Worm (Caenorhabditis elegans): ENCODE measurements around the gene lep-2.

Gene lep-2

DNA sequence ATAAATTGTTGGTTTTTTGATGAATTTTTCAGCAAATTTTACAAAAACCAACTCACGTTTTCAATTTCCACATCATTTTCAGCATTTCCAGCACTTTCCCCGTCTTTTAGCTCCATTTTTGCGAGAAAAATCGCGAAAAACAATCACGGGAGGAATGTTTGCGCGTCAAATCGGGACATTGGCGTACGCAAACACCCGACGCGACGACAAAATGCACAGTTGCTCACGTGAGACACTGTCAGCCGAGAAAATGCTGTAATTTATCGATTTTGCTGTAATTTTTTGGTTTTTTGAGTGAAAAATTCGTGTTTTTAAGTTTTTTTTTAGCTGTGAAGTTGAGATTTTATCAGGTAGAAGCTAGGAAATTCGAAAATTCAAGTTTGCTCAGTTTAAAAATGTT is 17.5 kb downstream of the lep-2 start, which contains the start of gene Y55F3AM.9 (continued):
- TF ChIP-seq unc-62 (GFP tag; optimal IDR thresholded peaks at IDR 0.05) (no peak), unc-86 (tag; optimal IDR thresholded peaks at IDR 0.05) (peak; percentile 7), nhr-76 (tag; optimal IDR thresholded peaks at IDR 0.05) (no peak), mdl-1 (tag; optimal IDR thresholded peaks at IDR 0.05) (peak in 1 of 2 experiments; percentile 65)

DNA sequence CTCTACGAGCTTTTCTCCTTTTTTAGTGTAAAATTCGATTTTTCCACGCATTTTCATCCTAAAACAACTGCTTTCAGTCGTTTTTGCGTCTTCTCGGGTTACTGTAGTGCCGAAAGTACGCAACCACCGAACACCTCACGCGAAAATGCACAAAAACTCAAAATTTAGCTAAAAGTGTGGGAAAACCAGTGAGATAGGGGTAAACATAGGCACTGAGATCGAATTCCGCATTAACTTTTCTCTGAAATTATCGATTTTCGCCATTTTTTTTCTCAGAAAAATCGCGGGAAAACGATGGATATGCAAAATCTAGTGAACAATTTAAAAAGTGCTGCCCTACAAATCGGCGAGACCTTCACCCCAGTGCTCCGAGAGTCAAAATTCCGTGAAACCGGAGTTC is 18.1 kb downstream of the lep-2 start, which contains the start of gene atg-3:
Gene atg-3, plus strand, starts transcription at position 301 of the 400 bp plus-strand sequence.
- TF ChIP-seq nhr-47 (tag; optimal IDR thresholded peaks at IDR 0.05) = no peak
- TF ChIP-seq unc-86 (tag; optimal IDR thresholded peaks at IDR 0.05) = no peak

DNA sequence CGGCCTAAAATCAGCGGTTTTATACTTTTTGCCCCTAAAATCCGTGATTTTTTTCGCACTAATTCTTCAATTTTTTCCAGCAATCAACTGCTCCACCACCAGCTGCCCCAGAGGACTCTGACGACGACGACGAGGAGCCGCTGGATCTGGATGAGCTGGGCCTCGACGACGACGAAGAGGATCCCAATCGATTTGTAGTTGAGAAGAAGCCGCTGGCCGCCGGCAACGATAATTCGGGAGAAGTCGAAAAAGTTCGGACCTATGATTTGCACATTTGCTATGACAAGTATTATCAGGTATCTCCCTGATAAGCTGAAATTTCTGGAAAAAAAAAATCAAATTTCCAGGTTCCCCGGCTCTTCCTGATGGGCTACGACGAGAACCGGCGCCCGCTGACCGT is 19.7 kb downstream of the lep-2 start:
- TF ChIP-seq elt-2 (tag; optimal IDR thresholded peaks at IDR 0.05) (no peak), nhr-19 (GFP tag; conservative IDR thresholded peaks at IDR 0.05) (no peak), irx-1 (tag; optimal IDR thresholded peaks at IDR 0.05) (no peak), grh-1 (GFP tag; IDR thresholded peaks at IDR 0.05) (no peak), ces-1 (GFP tag; optimal IDR thresholded peaks at IDR 0.05) (no peak), fkh-10 (GFP tag; optimal IDR thresholded peaks at IDR 0.05) (no peak), nhr-20 (tag; optimal IDR thresholded peaks at IDR 0.05) (no peak), hlh-4 (tag; optimal IDR thresholded peaks at IDR 0.05) (no peak), sup-37 (GFP tag; optimal IDR thresholded peaks at IDR 0.05) (no peak), alr-1 (tag; optimal IDR thresholded peaks at IDR 0.05; ENCODE audit: borderline replicate concordance) (no peak), swsn-7 (tag; optimal IDR thresholded peaks at IDR 0.05) (no peak), egl-27 (tag; optimal IDR thresholded peaks at IDR 0.05) (no peak), aly-2 (tag; optimal IDR thresholded peaks at IDR 0.05) (no peak), fos-1 (tag; optimal IDR thresholded peaks at IDR 0.05) (no peak)

DNA sequence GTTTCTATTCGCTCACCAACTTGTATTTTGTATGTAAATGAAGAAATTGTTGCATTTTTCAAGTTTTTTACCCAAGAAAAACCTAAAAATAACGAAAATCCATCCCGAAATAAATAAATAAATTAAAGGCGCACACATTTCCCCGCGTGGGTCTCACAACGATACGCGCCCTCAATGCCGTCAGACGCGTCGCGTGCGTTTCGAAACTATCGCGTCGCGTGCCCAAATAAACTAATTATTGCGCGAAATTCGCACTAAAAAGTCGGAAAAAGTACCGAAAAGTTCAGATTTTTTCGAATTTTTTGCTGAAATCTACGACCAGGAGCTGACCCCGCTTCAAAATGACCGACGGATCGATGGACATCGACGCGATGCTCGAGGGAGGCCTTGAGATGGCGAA is 20.4 kb downstream of the lep-2 start, which contains the start of gene rbm-39:
Gene rbm-39, plus strand, starts transcription at position 178 of the 400 bp plus-strand sequence.
- TF ChIP-seq nhr-12 (tag; optimal IDR thresholded peaks at IDR 0.05) = no peak
- TF ChIP-seq nhr-19 (GFP tag; conservative IDR thresholded peaks at IDR 0.05) = peak; percentile 83
- TF ChIP-seq unc-62 (GFP tag; optimal IDR thresholded peaks at IDR 0.05) = no peak
- no peak for TF ChIP-seq ces-1 (GFP tag; optimal IDR thresholded peaks at IDR 0.05)
- TF ChIP-seq lin-39 (tag; optimal IDR thresholded peaks at IDR 0.05) = peak; percentile 34
- TF ChIP-seq xbp-1 (tag; optimal IDR thresholded peaks at IDR 0.05) = peak; percentile 86
- TF ChIP-seq vab-15 (tag; optimal IDR thresholded peaks at IDR 0.05) = peak; percentile 89
- TF ChIP-seq lsy-2 (tag; optimal IDR thresholded peaks at IDR 0.05) = peak; percentile 91 to 93
- no peak for TF ChIP-seq sptf-1 (tag; optimal IDR thresholded peaks at IDR 0.05)
- peak; percentile 66 for TF ChIP-seq grh-1 (GFP tag; IDR thresholded peaks at IDR 0.05)
- TF ChIP-seq lin-15B (tag; optimal IDR thresholded peaks at IDR 0.05) = peak; percentile 86
- TF ChIP-seq zag-1 (tag; optimal IDR thresholded peaks at IDR 0.05) = no peak
- no peak for TF ChIP-seq fkh-4 (tag; optimal IDR thresholded peaks at IDR 0.05; ENCODE audit: borderline replicate concordance)
- no peak for TF ChIP-seq pqm-1 (tag; optimal IDR thresholded peaks at IDR 0.05)
- TF ChIP-seq fos-1 (tag; optimal IDR thresholded peaks at IDR 0.05) = peak; percentile 69
- TF ChIP-seq pag-3 (tag; optimal IDR thresholded peaks at IDR 0.05; ENCODE audit: borderline replicate concordance, insufficient read depth) = no peak
- TF ChIP-seq isw-1 (GFP tag; IDR thresholded peaks at IDR 0.05) = peak; percentile 95
- peak; percentile 71 for TF ChIP-seq pax-3 (tag; optimal IDR thresholded peaks at IDR 0.05)
- peak; percentile 14 for TF ChIP-seq snpc-4 (tag; optimal IDR thresholded peaks at IDR 0.05)
- peak; percentile 78 for TF ChIP-seq rnt-1 (tag; optimal IDR thresholded peaks at IDR 0.05)
- TF ChIP-seq hlh-4 (tag; optimal IDR thresholded peaks at IDR 0.05) = no peak
- TF ChIP-seq efl-3 (GFP tag; optimal IDR thresholded peaks at IDR 0.05) = no peak
- peak; percentile 88 for TF ChIP-seq skn-1 (tag; optimal IDR thresholded peaks at IDR 0.05)
- TF ChIP-seq elt-3 (tag; optimal IDR thresholded peaks at IDR 0.05) = peak in 2 of 6 experiments; percentile 57 to 88
- no peak for TF ChIP-seq ceh-63 (GFP tag; optimal IDR thresholded peaks at IDR 0.05)
- TF ChIP-seq irx-1 (tag; optimal IDR thresholded peaks at IDR 0.05) = peak; percentile 64
- peak; percentile 49 for TF ChIP-seq ztf-4 (tag; optimal IDR thresholded peaks at IDR 0.05)
- TF ChIP-seq mab-9 (GFP tag; IDR thresholded peaks at IDR 0.05) = 0 out of 2 replicates have a peak, but pooled peaks have one; percentile 49
- TF ChIP-seq mdl-1 (tag; optimal IDR thresholded peaks at IDR 0.05) = peak in 1 of 2 experiments; percentile 78
- no peak for TF ChIP-seq ceh-90 (tag; optimal IDR thresholded peaks at IDR 0.05)
- peak; percentile 71 for TF ChIP-seq nhr-237 (tag; optimal IDR thresholded peaks at IDR 0.05)
- TF ChIP-seq ceh-82 (tag; optimal IDR thresholded peaks at IDR 0.05) = peak; percentile 88 to 96 (median 91)
- TF ChIP-seq ceh-88 (GFP tag; IDR thresholded peaks at IDR 0.05) = peak; percentile 40; the same call in 1 of the 2 replicates
- TF ChIP-seq alr-1 (tag; optimal IDR thresholded peaks at IDR 0.05; ENCODE audit: borderline replicate concordance) = no peak
- peak; percentile 90 for TF ChIP-seq lin-13 (GFP tag; optimal IDR thresholded peaks at IDR 0.05)
